Worm (Caenorhabditis elegans) whole organism, L2 larva: ENCODE measurements around the gene msd-4.

Source experiments
- F13H6.1 ChIP-seq: sonication (generic microtip); optimal IDR thresholded peaks from 2 replicates; lab custom pipeline; 2016; ENCODE audit warnings: missing genetic modification characterization, missing compliant biosample characterization
- Y55F3AM.14 ChIP-seq: fragments of 200-800 bp; sonication (Bioruptor generic); optimal IDR thresholded peaks from 2 replicates; lab custom pipeline; 2018; ENCODE audit warnings: mild to moderate bottlenecking, missing genetic modification characterization, missing compliant biosample characterization
- blmp-1 ChIP-seq: sonication (generic microtip); optimal IDR thresholded peaks from 2 replicates; lab custom pipeline; 2017; ENCODE audit warnings: missing genetic modification characterization, mild to moderate bottlenecking, missing compliant biosample characterization, antibody characterized with exemption, moderate library complexity; ENCODE audit not compliant: insufficient read depth
- crh-2 ChIP-seq: sonication (generic microtip); optimal IDR thresholded peaks from 2 replicates; lab custom pipeline; 2017; ENCODE audit warnings: missing biosample characterization, missing genetic modification characterization
- egl-27 ChIP-seq: sonication (generic microtip); optimal IDR thresholded peaks from 3 replicates; lab custom pipeline; 2017; ENCODE audit warnings: missing biosample characterization, missing genetic modification reagents, missing genetic modification characterization
- gmeb-1 ChIP-seq: fragments of 150-350 bp; optimal IDR thresholded peaks from 2 replicates; lab custom pipeline; 2014; ENCODE audit warnings: missing biosample characterization, missing genetic modification characterization
- lin-39 ChIP-seq: fragments of 150-350 bp; optimal IDR thresholded peaks from 2 replicates; lab custom pipeline; 2014; ENCODE audit warnings: missing biosample characterization, missing genetic modification reagents, missing genetic modification characterization
- mdl-1 ChIP-seq, 2 experiments: fragments of 150-350 bp in 1 of 2; sonication (generic microtip) in 1 of 2; optimal IDR thresholded peaks; 2 replicates each; lab custom pipeline; 2017; ENCODE audit warnings: missing biosample characterization in 2 of 2, missing genetic modification characterization in 2 of 2
- snpc-4 ChIP-seq: fragments of 150-350 bp; optimal IDR thresholded peaks from 2 replicates; lab custom pipeline; 2014; ENCODE audit warnings: missing biosample characterization, missing genetic modification characterization
- unc-62 ChIP-seq: fragments of 150-350 bp; optimal IDR thresholded peaks from 2 replicates; lab custom pipeline; 2014; ENCODE audit warnings: missing biosample characterization, missing genetic modification reagents, missing genetic modification characterization
- ztf-4 ChIP-seq: fragments of 150-350 bp; optimal IDR thresholded peaks from 2 replicates; lab custom pipeline; 2014; ENCODE audit warnings: missing biosample characterization, missing genetic modification characterization

ce11 chrIII:4890997-4891396 lies 22.5 kb upstream of the msd-4 start, which contains the start of gene F26F4.5:
- TF ChIP-seq egl-27 (tag; lab: Kevin White, UChicago) = no peak
- TF ChIP-seq ztf-4 (tag; lab: Kevin White, UChicago) = no peak
- no peak for TF ChIP-seq F13H6.1 (tag; lab: Kevin White, UChicago)
- TF ChIP-seq Y55F3AM.14 (GFP tag; lab: Kevin White, UChicago) = no peak
- no peak for TF ChIP-seq snpc-4
- TF ChIP-seq lin-39 (tag; lab: Kevin White, UChicago) = no peak
- TF ChIP-seq unc-62 = no peak
- TF ChIP-seq mdl-1 (tag; optimal IDR thresholded peaks at IDR 0.05; lab: Kevin White, UChicago) = no peak
- TF ChIP-seq gmeb-1 (tag; lab: Kevin White, UChicago) = no peak
- TF ChIP-seq crh-2 (tag; lab: Kevin White, UChicago) = no peak
- TF ChIP-seq blmp-1 (tag; lab: Kevin White, UChicago) = no peak
